Fruit fly (Drosophila melanogaster): Measurements from ENCODE around the gene CG3021.

Gene CG3021

DNA sequence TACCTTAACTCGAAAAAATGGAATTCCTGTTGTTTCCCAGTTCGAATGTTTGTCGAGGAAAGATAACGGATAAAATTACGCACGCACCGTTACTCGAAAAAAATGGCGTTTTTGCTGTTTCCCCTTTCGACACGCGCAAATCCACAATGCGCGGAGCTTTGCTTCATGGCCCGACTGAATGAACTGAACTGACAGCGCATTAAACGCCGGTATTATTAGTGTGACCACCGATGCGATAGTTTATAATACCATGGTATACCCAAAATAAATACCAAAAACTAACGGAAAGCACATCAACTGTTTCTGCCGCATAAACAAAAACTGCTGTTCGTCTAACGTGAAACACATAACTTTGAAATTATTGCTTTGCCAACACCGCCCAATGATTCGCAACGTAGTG is at the start of gene CG3021, which contains the start of the genes CG32814 and CG11638:
CG3021 (plus strand) TSS at position 281 of the 400 bp plus-strand sequence.
CG32814 (minus strand) TSS at position 190 of the 400 bp plus-strand sequence.
CG11638 (minus strand) TSS at position 193 of the 400 bp plus-strand sequence.
- TF ChIP-seq noc (tag; optimal IDR thresholded peaks at IDR 0.05) = no peak

DNA sequence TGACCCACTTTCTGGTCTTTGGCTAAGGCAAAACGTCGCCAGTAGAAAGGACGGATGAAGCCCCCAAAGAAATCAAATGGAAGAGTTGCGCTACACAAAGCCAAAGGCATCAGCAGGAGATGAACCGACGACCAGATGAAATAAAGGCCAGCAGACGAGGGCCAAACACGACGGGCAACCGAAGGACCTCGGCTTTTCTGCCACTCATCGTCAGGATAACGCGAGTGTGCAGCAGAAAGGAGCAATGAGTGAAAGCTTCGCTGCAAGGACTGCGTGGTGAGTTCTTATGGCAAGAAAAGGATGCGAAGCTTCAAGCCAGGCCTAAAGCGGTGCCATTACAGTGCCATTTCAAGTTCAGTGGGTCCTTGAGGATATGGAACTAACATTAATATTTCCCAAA is 40.7 kb upstream of the CG3021 start:
- TF ChIP-seq noc (tag; optimal IDR thresholded peaks at IDR 0.05) = no peak

DNA sequence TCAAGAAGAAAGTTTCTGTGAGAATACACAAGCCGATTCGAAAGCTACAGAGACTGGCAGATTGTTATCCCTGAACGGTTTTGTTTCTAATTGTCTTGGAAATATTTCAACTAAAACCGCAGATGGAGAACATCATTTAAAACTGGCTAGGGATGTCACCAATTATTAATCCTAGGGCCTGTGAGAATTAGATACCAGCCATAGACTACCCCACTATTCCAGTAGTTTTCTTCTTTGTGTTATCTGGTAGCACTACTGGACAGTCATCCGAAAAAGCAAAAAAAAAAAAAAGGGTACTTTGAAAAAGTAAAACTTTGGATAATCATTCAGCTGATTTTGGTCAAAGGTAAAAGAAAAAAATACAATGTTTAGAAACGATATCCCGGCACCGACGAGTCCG is 36.4 kb upstream of the CG3021 start, which contains the start of gene CG18823:
CG18823 (plus strand) TSS at position 301 of the 400 bp plus-strand sequence.
- TF ChIP-seq noc (tag; optimal IDR thresholded peaks at IDR 0.05) = no peak

DNA sequence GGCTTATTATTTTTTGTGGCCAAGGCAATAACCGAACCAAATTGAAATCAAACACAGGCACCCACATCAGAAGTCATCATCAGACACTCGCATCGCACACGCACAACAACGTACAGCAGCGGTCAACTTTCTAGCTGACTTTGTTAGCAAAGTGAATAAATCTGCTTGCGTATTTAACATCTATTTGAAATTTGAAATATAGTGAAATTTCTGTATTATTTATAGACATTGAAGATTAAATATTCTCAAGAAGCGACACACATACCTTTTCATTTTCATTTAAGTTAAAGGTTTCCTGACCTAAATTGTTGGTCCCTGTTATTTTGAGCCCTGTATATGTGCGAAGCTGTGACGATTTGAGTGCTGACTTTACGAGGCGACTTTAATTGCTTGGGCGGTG is 27.7 kb upstream of the CG3021 start:
- no peak for TF ChIP-seq noc (tag; optimal IDR thresholded peaks at IDR 0.05)

DNA sequence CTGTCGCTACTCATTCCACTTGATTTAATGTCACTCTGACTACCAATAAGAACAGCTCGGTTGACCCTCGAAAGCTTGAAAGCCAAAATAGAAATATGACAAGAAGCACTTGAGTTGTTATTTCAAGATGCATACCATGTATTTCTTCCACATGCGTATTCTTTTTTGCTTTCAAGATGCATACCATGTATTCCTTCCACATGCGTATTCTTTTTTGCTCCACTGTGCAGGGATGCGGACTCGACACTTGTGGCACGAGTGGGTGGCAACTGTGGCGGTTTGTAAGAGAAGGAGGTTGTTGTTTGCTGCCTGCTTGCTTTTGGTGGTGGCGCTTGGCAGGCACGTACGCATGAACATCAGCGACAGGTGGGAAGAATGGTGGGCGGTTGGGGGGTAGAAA is 20.4 kb upstream of the CG3021 start:
- no peak for TF ChIP-seq noc (tag; optimal IDR thresholded peaks at IDR 0.05)

DNA sequence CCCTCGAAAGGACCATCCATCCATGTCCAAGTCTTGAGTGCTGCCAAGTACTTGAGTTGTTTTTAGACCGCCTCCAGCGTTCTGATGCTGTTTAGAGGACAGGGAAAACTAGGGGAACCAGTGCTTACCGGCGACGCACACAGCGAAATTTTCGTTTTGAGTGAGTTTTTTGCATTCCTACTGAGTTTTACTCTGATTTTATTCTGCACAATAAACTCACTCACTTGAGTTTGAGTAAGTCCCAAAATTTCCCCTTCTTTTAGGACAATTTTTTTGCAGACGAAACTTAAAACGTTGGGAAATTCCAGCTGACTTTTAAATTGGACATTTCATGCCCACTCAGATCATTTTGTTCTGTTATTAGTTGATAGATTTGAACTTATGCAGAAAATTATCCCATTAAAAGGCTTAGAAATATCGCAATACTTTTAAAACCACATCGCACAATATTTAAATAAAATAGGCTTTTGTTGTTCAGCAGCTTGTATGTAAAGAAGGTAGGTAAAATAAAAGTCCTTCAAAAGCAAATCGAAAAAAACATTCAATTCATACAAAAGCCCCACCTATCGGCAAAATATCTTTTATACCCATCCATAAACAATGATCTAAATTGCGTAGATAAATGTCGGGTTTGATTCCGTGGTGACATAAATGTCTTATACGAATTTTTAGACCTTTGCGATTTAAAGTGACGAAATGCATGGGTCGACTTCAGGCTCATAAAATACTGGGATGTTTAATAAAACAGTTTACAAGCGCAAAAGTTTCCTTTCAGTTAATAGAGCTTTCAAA is 16.9 kb upstream of the CG3021 start:
- TF ChIP-seq noc (tag; optimal IDR thresholded peaks at IDR 0.05) = no peak

DNA sequence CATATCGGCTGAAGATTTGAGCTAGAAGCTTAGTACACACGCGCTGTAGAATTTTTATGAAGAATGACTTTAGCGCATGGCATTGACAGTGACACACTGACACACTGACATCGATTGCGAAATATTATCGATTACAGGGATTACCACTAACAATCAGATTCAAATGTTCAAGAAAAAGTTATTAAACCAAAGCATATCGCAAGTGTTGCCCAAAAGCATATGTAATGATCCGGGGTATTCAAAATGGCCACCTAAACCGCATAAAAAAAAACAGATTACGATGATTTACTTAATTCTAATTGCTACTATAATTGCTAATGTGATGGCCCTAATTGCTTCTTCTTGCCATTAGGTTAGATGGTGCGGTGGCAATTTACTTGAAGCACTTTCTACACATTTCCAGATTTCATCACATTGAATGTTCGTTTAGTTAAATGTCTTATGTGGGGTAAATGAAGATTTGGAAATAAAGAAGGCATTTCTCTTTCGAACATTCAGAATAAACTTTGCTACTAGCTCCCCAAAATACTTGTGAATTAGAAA is 15.0 kb upstream of the CG3021 start, which contains the start of the genes TfIIA-S-2 and CG14631:
TfIIA-S-2 (minus strand) TSS at position 101 of the 543 bp plus-strand sequence.
CG14631 (plus strand) TSS at position 493 of the 543 bp plus-strand sequence.
- TF ChIP-seq noc (tag; optimal IDR thresholded peaks at IDR 0.05) = no peak

DNA sequence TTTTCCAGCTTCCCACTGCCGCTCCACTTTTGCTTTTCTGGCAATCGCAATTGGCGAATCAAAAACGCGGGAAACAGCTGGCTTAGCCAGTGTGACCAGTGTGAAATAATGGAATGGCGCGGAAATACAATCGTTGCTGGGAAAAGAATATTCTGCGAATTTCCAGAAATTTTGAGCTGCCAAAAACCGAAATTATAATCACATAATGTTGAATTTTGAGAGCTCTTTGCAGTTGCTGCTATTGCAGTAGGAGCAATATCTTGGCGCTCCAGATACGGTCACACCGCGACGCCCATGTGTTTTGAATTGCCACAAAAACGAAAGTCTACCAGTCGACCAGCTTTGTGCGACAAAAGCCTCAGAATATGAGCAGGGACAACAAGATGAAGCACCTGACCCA is 3.9 kb downstream of the CG3021 start, which contains the start of the genes Cdc45 and Rpp21:
Cdc45 (minus strand) TSS at position 79 of the 400 bp plus-strand sequence.
Rpp21 (plus strand) TSS at position 281 of the 400 bp plus-strand sequence.
- TF ChIP-seq noc (tag; optimal IDR thresholded peaks at IDR 0.05) = no peak

DNA sequence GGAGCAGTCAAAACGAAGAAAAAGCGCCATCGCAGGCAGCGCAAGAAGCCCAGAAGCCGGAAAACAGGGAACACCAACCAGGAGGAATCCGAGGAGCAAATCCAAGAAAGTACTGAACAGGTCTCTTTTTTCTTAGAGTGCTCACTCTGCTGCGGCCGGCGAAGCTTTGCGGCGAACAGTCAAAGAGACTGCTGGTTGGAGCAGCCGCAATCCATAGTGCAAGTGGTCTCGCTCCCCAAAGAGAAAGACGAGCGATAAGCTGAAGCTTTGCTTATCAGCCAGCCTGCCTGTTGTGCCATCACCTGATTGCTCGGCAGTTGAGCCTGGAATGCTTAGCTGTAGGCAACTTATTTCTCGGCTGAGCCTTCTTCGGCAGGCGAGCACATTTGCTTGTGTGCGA is 4.6 kb downstream of the CG3021 start, which contains the start of gene CG14630:
CG14630 (plus strand) TSS at position 301 of the 400 bp plus-strand sequence.
- TF ChIP-seq noc (tag; optimal IDR thresholded peaks at IDR 0.05) = peak; percentile 38

DNA sequence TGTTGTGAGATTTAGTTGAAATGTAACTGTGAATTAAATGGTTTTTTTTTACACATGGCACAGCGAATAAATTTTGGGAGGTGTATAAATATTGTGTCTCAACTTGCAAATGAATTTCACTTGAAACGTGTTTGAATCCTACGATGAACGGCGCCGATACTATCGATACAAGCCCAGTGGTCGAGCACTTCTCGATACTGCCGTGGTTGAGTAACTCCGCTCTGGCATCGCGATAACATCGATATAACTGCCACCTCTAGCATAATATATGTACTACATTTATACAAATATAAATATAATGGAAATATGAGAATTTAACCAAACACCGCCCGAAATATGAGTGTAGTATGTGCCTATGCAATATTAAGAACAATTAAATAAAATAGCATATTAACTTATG is 6.5 kb downstream of the CG3021 start:
- TF ChIP-seq noc (tag; optimal IDR thresholded peaks at IDR 0.05) = no peak

DNA sequence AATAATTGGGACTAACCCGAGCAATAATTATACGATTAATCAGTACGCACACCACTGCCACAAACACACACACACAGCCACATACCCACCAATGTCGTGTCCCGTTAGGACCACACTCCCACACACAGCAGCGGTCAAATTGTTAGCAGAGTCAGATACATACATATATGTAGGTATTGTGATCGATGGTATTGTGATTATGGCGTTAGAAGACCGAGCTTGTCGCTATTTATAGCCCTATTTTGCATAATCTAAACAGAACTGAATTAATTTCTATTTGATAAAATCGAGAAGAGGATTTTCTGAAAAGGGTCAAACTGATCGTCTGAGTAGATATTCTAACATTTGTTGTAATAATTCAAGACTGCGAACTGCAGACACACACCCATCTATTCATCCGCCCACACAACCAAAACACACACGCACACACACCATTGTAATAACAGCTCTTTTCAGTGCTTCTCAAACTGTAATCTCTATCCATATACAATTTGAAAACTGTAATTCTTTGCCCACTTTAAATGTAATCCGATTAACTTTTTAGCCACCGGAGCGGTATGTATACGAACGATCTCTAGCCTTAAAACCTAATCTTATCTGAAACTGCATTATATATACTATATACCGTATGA is 14.9 kb downstream of the CG3021 start:
- TF ChIP-seq noc (tag; optimal IDR thresholded peaks at IDR 0.05) = peak; percentile 40

DNA sequence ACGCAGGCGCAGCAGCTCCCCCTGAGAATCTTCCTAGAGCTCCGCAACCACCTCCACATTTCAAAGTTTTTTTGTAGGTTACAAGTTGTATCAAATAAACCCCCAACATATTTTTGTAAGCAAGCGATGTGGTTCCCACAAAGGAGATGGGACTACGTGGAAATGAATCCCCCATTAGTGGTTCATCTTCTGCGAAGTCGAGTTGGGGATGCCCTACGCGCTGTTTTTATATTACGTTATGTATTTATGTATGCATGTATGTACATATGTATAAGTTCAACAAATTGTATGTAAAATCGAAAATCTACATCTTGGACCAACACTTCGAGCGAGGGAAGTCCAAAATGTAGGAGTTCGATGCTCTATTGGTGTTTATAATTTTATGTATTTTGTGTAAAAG is 19.3 kb downstream of the CG3021 start, which contains the start of gene CG42259:
CG42259 (plus strand) TSS at position 301 of the 400 bp plus-strand sequence.
- no peak for TF ChIP-seq noc (tag; optimal IDR thresholded peaks at IDR 0.05)

DNA sequence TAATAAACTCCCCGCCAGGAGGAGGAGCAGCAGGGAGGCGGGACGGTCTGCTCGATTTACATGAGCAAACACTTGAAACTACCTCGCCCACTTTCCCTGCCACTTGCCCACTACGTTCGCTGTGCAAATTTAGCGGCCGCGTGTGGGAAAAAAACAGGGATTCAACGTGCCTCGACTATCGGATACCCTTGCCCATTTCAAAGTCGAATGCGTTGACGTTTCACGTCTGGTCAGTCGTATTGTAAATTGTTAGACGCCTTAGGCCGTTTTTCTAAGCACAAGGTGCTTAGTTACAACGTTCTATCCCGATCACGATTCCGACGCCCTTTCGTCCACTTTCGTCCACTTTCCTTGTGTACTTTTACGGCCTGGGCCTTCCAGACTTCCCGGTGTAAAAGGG is 21.1 kb downstream of the CG3021 start:
- no peak for TF ChIP-seq noc (tag; optimal IDR thresholded peaks at IDR 0.05)

DNA sequence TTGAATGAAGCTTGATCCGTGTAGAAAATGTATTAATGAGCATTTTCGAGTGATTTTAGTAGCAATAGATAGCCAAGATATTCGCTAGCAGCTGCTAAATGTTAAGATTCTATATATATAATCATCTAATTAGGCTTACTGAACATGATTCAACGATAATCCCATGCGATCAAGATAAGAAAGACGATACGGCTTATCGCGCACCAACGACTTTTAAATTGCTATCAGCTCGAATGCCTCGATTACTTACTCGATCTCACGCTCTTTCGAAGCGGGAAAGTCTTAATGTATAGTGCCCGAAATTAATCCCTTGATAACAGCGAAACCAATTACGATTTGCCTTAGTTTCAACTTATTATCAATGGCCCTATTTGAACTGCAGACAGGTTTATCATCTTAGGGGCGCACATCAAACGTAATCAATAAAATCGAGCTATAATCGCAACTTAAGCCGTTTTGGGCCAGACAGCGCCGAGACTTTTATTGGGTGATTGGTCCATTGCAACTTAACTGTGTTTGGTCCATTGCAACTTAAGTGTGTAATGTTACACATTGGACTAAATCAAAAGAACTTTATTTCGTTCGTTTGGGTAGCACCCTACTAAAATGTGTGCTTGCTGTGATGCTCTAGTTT is 24.1 kb downstream of the CG3021 start:
- TF ChIP-seq noc (tag; optimal IDR thresholded peaks at IDR 0.05) = peak; percentile 3

DNA sequence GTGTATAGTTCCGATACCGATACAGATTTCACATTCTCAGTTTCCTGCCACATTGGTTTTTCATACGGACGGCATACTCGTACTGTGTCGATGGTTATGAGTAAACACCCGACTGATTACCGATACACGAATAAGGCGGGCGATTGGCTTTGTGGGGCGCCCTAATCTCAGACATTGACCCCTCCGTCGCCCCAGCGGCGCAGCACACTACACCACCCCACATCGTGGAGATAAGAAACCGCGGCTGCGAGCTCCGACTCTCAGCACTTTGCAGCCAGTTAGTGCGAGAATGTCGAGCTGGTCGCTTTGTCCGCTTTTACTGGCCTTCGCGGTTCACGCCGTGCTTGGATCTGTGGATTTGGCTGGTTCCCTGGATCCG is 24.6 kb downstream of the CG3021 start, which contains the start of gene CG14629:
CG14629 (plus strand) TSS at position 275 of the 379 bp plus-strand sequence.
- no peak for TF ChIP-seq noc (tag; optimal IDR thresholded peaks at IDR 0.05)
